Worm (Caenorhabditis elegans) whole organism, L2 larva: ENCODE results near the gene col-109.

Experiments used
- C34F6.9 ChIP-seq: fragments of 150-350 bp; optimal IDR thresholded peaks from 2 replicates; lab custom pipeline; 2014; ENCODE audit warnings: missing biosample characterization, missing genetic modification characterization
- F13H6.1 ChIP-seq: sonication (generic microtip); optimal IDR thresholded peaks from 2 replicates; lab custom pipeline; 2016; ENCODE audit warnings: missing genetic modification characterization, missing compliant biosample characterization
- R02D3.7 ChIP-seq: fragments of 150-350 bp; optimal IDR thresholded peaks from 2 replicates; lab custom pipeline; 2014; ENCODE audit warnings: missing biosample characterization, missing genetic modification characterization
- ZK546.5 ChIP-seq: sonication (generic microtip); optimal IDR thresholded peaks from 2 replicates; lab custom pipeline; 2017; ENCODE audit warnings: missing biosample characterization, missing genetic modification characterization
- ama-1 ChIP-seq: fragments of 150-350 bp; optimal IDR thresholded peaks from 2 replicates; lab custom pipeline; 2018; ENCODE audit warnings: inconsistent platforms
- elt-1 ChIP-seq: fragments of 150-350 bp; optimal IDR thresholded peaks from 2 replicates; lab custom pipeline; 2014; ENCODE audit warnings: missing biosample characterization, missing genetic modification characterization
- fos-1 ChIP-seq: fragments of 150-350 bp; optimal IDR thresholded peaks from 2 replicates; lab custom pipeline; 2014; ENCODE audit warnings: missing biosample characterization, missing genetic modification characterization
- nhr-11 ChIP-seq: fragments of 150-350 bp; optimal IDR thresholded peaks from 2 replicates; lab custom pipeline; 2014; ENCODE audit warnings: missing biosample characterization, missing genetic modification characterization
- nhr-21 ChIP-seq: fragments of 150-350 bp; optimal IDR thresholded peaks from 2 replicates; lab custom pipeline; 2014; ENCODE audit warnings: missing biosample characterization, missing genetic modification characterization
- nhr-77 ChIP-seq: fragments of 150-350 bp; optimal IDR thresholded peaks from 2 replicates; lab custom pipeline; 2014; ENCODE audit warnings: missing biosample characterization, missing genetic modification characterization
- skn-1 ChIP-seq: sonication (generic microtip); optimal IDR thresholded peaks from 2 replicates; lab custom pipeline; 2017; ENCODE audit warnings: missing biosample characterization, missing genetic modification characterization
- sma-3 ChIP-seq: sonication (generic microtip); optimal IDR thresholded peaks from 2 replicates; lab custom pipeline; 2016; ENCODE audit warnings: missing genetic modification reagents, missing genetic modification characterization, missing compliant biosample characterization
- sma-9 ChIP-seq, 2 experiments: fragments of 150-350 bp in 1 of 2; sonication (generic microtip) in 1 of 2; optimal IDR thresholded peaks; 2 replicates each; lab custom pipeline; 2014 to 2016; ENCODE audit warnings: missing genetic modification characterization in 2 of 2, mild to moderate bottlenecking in 1 of 2, missing biosample characterization in 1 of 2, missing compliant biosample characterization in 1 of 2, missing genetic modification reagents in 1 of 2, moderate library complexity in 1 of 2
- unc-62 ChIP-seq: fragments of 150-350 bp; optimal IDR thresholded peaks from 2 replicates; lab custom pipeline; 2014; ENCODE audit warnings: missing biosample characterization, missing genetic modification reagents, missing genetic modification characterization

DNA sequence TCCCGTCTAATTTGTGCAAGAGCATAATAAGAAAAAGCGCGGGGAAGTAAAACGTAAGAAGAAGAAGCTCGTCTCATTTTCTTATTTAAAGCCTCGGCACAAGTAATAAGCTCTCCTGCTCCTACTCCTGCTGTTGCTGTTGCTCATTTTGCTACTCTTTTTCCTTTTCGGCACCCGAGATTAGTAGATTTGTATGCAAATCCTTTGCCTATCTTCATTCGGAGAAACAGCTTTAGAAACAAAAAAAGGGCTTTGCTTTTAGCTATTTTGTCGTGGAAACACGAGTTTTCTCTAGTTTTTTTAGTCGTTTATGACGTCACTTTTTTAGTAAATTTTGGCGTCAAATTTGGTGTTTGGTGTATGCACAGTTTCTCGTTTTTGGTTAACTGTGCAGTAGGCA is 23.6 kb upstream of the col-109 start:
- TF ChIP-seq fos-1 (tag; lab: Kevin White, UChicago) (no peak), elt-1 (tag; lab: Kevin White, UChicago) (no peak), F13H6.1 (tag; lab: Kevin White, UChicago) (no peak), unc-62 (GFP tag; lab: Kevin White, UChicago) (no peak), ama-1 (lab: Kevin White, UChicago) (no peak), nhr-11 (tag; lab: Kevin White, UChicago) (no peak), sma-9 (GFP tag; optimal IDR thresholded peaks at IDR 0.05; lab: Kevin White, UChicago) (no peak), sma-9 (tag; optimal IDR thresholded peaks at IDR 0.05; lab: Kevin White, UChicago) (no peak), C34F6.9 (tag; lab: Kevin White, UChicago) (no peak), skn-1 (tag; lab: Kevin White, UChicago) (no peak), sma-3 (GFP tag; lab: Kevin White, UChicago) (no peak), ZK546.5 (tag; lab: Kevin White, UChicago) (no peak), nhr-21 (tag; lab: Kevin White, UChicago) (no peak), R02D3.7 (tag; lab: Kevin White, UChicago) (no peak), nhr-77 (no peak)
